Fruit fly (Drosophila melanogaster): ENCODE results near the gene gzl.
A peak's percentile ranks its signal among the peaks of the same experiment; 100 is the strongest.

The gzl gene

dm6 chr3R:6380129-6380528, 2.6 kb upstream of the gzl start, which contains the start of the genes CG1024 and TfIIFalpha (continued):
- no peak for TF ChIP-seq ash1 (GFP tag; optimal IDR thresholded peaks at IDR 0.05)
- no peak for TF ChIP-seq sens-2 (GFP tag; IDR thresholded peaks at IDR 0.05)
- TF ChIP-seq CG7987 (GFP tag; optimal IDR thresholded peaks at IDR 0.05): no peak
- TF ChIP-seq Rfx (GFP tag; IDR thresholded peaks at IDR 0.05): no peak
- TF ChIP-seq MESR4 (GFP tag; optimal IDR thresholded peaks at IDR 0.05): peak; percentile 8
- no peak for TF ChIP-seq CG11398 (GFP tag; optimal IDR thresholded peaks at IDR 0.05)
- no peak for TF ChIP-seq TFAM (GFP tag; optimal IDR thresholded peaks at IDR 0.05)
- no peak for TF ChIP-seq CG16779 (GFP tag; IDR thresholded peaks at IDR 0.05)
- TF ChIP-seq Poxn (GFP tag; IDR thresholded peaks at IDR 0.05): no peak
- no peak for TF ChIP-seq CG43689 (GFP tag; IDR thresholded peaks at IDR 0.05)
- TF ChIP-seq CG10209 (GFP tag; optimal IDR thresholded peaks at IDR 0.05): no peak
- TF ChIP-seq Doc3 (GFP tag; IDR thresholded peaks at IDR 0.05; ENCODE audit: partially characterized antibody): peak; percentile 92
- TF ChIP-seq da (GFP tag; optimal IDR thresholded peaks at IDR 0.05): no peak
- peak; percentile 27 for TF ChIP-seq CG13424 (tag; optimal IDR thresholded peaks at IDR 0.05)
- TF ChIP-seq esg (GFP tag; conservative IDR thresholded peaks at IDR 0.05): no peak
- peak; percentile 43 for TF ChIP-seq CG30020 (tag; optimal IDR thresholded peaks at IDR 0.05)
- TF ChIP-seq NFAT (GFP tag; IDR thresholded peaks at IDR 0.05): no peak
- no peak for TF ChIP-seq CG9797 (GFP tag; optimal IDR thresholded peaks at IDR 0.05)
- TF ChIP-seq CG17186 (GFP tag; optimal IDR thresholded peaks at IDR 0.05): peak; percentile 25
- TF ChIP-seq Ptx1 (GFP tag; IDR thresholded peaks at IDR 0.05): no peak
- no peak for TF ChIP-seq Antp (GFP tag; optimal IDR thresholded peaks at IDR 0.05)
- no peak for TF ChIP-seq schlank (tag; optimal IDR thresholded peaks at IDR 0.05)
- no peak for TF ChIP-seq CG12942 (GFP tag; optimal IDR thresholded peaks at IDR 0.05)
- no peak for TF ChIP-seq ems (GFP tag; optimal IDR thresholded peaks at IDR 0.05)
- no peak for TF ChIP-seq Hr3 (GFP tag; optimal IDR thresholded peaks at IDR 0.05)
- TF ChIP-seq Dref (GFP tag; IDR thresholded peaks at IDR 0.05): peak; percentile 78
- no peak for TF ChIP-seq prd (optimal IDR thresholded peaks at IDR 0.05)
- TF ChIP-seq prd (GFP tag; IDR thresholded peaks at IDR 0.05): no peak
- TF ChIP-seq ham (GFP tag; IDR thresholded peaks at IDR 0.05): no peak
- TF ChIP-seq CG13624 (GFP tag; optimal IDR thresholded peaks at IDR 0.05): no peak
- TF ChIP-seq CG4282 (GFP tag; optimal IDR thresholded peaks at IDR 0.05): no peak
- TF ChIP-seq disco-r (GFP tag; optimal IDR thresholded peaks at IDR 0.05): no peak
- TF ChIP-seq CG8924 (tag; optimal IDR thresholded peaks at IDR 0.05): no peak
- no peak for TF ChIP-seq toy (GFP tag; IDR thresholded peaks at IDR 0.05)
- no peak for TF ChIP-seq CG2202 (tag; optimal IDR thresholded peaks at IDR 0.05)
- TF ChIP-seq org-1 (GFP tag; optimal IDR thresholded peaks at IDR 0.05): no peak
- TF ChIP-seq CG9817 (tag; optimal IDR thresholded peaks at IDR 0.05): no peak
- TF ChIP-seq HLH4C (GFP tag; IDR thresholded peaks at IDR 0.05; ENCODE audit: partially characterized antibody): peak; percentile 97
- no peak for TF ChIP-seq Gug (GFP tag; IDR thresholded peaks at IDR 0.05)
- no peak for TF ChIP-seq pum (GFP tag; optimal IDR thresholded peaks at IDR 0.05)
- no peak for TF ChIP-seq peb (GFP tag; IDR thresholded peaks at IDR 0.05)
- no peak for TF ChIP-seq Jarid2 (GFP tag; optimal IDR thresholded peaks at IDR 0.05)
- TF ChIP-seq CG8089 (GFP tag; optimal IDR thresholded peaks at IDR 0.05): peak; percentile 6
- no peak for TF ChIP-seq rib (GFP tag; IDR thresholded peaks at IDR 0.05)
- peak; percentile 52 for TF ChIP-seq pzg (GFP tag; optimal IDR thresholded peaks at IDR 0.05)
- TF ChIP-seq hbn (GFP tag; IDR thresholded peaks at IDR 0.05; ENCODE audit: partially characterized antibody): peak; percentile 91
- TF ChIP-seq CG6175 (GFP tag; IDR thresholded peaks at IDR 0.05): no peak
- TF ChIP-seq cwo (GFP tag; optimal IDR thresholded peaks at IDR 0.05): no peak
- TF ChIP-seq danr (GFP tag; IDR thresholded peaks at IDR 0.05): no peak
- no peak for TF ChIP-seq CG4730 (GFP tag; IDR thresholded peaks at IDR 0.05)
- no peak for TF ChIP-seq GATAe (GFP tag; conservative IDR thresholded peaks at IDR 0.05)
- TF ChIP-seq Tbp (GFP tag; optimal IDR thresholded peaks at IDR 0.05): no peak
- no peak for TF ChIP-seq dpn (GFP tag; optimal IDR thresholded peaks at IDR 0.05)
